Fruit fly (Drosophila melanogaster): ENCODE measurements around the gene CG14285.

DNA sequence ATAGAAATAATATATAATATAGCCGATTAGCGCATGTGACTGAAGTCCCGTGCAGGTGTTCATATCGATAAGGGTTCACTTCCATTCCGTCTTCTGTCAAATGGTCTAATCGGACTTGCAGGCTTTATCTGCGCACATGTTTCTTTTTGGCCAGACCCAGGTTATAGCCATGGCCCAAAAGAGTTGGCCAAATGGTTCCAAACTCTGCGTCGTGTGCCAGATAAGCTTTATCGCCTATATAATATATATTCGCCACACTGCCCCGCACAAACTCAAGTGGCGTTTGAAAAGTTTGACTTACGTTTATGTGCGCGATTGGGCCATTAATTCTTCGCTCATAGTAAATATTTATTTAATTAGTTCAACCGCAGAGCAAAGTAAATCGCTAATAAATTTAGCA is 26.3 kb downstream of the CG14285 start:
- TF ChIP-seq abd-A (tag; optimal IDR thresholded peaks at IDR 0.05) (no peak), grau (tag; optimal IDR thresholded peaks at IDR 0.05) (no peak), so (GFP tag; IDR thresholded peaks at IDR 0.05) (no peak), usp (GFP tag; optimal IDR thresholded peaks at IDR 0.05) (no peak), h (optimal IDR thresholded peaks at IDR 0.05) (no peak), pho (GFP tag; optimal IDR thresholded peaks at IDR 0.05) (no peak), TFAM (GFP tag; optimal IDR thresholded peaks at IDR 0.05) (no peak), chinmo (GFP tag; IDR thresholded peaks at IDR 0.05; ENCODE audit: partially characterized antibody) (no peak), CG8944 (GFP tag; optimal IDR thresholded peaks at IDR 0.05) (no peak), kni (GFP tag; optimal IDR thresholded peaks at IDR 0.05) (no peak), Lim3 (GFP tag; IDR thresholded peaks at IDR 0.05) (no peak)

All from whole organism, embryonic.